Fruit fly (Drosophila melanogaster) whole organism, embryonic: Measurements from ENCODE around the gene Hr38.

Source experiments
- ATbp ChIP-seq: fragments of 200-800 bp; sonication (Bioruptor generic); optimal IDR thresholded peaks from 2 replicates; lab custom pipeline; 2017; ENCODE audit warnings: missing biosample characterization, mild to moderate bottlenecking, missing genetic modification characterization, missing genetic modification reagents
- Abd-B ChIP-seq: fragments of 200-800 bp; sonication (Bioruptor generic); optimal IDR thresholded peaks from 2 replicates; lab custom pipeline; 2018; ENCODE audit warnings: missing biosample characterization, mild to moderate bottlenecking, missing genetic modification characterization, moderate library complexity
- Aef1 ChIP-seq: fragments of 200-800 bp; sonication (Bioruptor generic); IDR thresholded peaks from 3 replicates; pipeline ENCODE4 v1.3.6; 2022; ENCODE audit warnings: missing biosample characterization, missing genetic modification characterization
- BtbVII ChIP-seq: fragments of 200-800 bp; sonication (Bioruptor generic); optimal IDR thresholded peaks from 3 replicates; lab custom pipeline; 2017; ENCODE audit warnings: missing biosample characterization, mild to moderate bottlenecking, missing genetic modification characterization
- CG10654 ChIP-seq: fragments of 200-800 bp; sonication (Bioruptor generic); optimal IDR thresholded peaks from 2 replicates; lab custom pipeline; 2016; ENCODE audit warnings: missing biosample characterization, missing genetic modification characterization
- CG11695 ChIP-seq: fragments of 200-800 bp; sonication (Bioruptor generic); IDR thresholded peaks from 3 replicates; pipeline ENCODE4 v1.3.6; 2022; ENCODE audit warnings: missing biosample characterization, missing genetic modification characterization
- CG12155 ChIP-seq: fragments of 200-800 bp; sonication (Bioruptor generic); optimal IDR thresholded peaks from 3 replicates; lab custom pipeline; 2016; ENCODE audit warnings: missing biosample characterization, missing genetic modification characterization
- CG1233 ChIP-seq: fragments of 200-800 bp; sonication (Bioruptor generic); optimal IDR thresholded peaks from 4 replicates; lab custom pipeline; 2018; ENCODE audit warnings: missing biosample characterization, mild to moderate bottlenecking, missing genetic modification characterization
- CG12391 ChIP-seq: fragments of 200-800 bp; sonication (Bioruptor generic); optimal IDR thresholded peaks from 3 replicates; lab custom pipeline; 2018; ENCODE audit warnings: missing biosample characterization, mild to moderate bottlenecking, missing genetic modification characterization, moderate library complexity
- CG12659 ChIP-seq: fragments of 200-800 bp; sonication (Bioruptor generic); optimal IDR thresholded peaks from 3 replicates; lab custom pipeline; 2017; ENCODE audit warnings: mild to moderate bottlenecking, missing biosample characterization, missing genetic modification reagents, missing genetic modification characterization
- CG14014 ChIP-seq: fragments of 200-800 bp; sonication (Bioruptor generic); IDR thresholded peaks from 2 replicates; pipeline ENCODE4 v1.3.6; 2022; ENCODE audit warnings: missing biosample characterization, missing genetic modification characterization
- CG14050 ChIP-seq: fragments of 200-800 bp; sonication (Bioruptor generic); IDR thresholded peaks from 3 replicates; pipeline ENCODE4 v1.3.6; 2022; ENCODE audit warnings: missing biosample characterization, missing genetic modification characterization
- CG14710 ChIP-seq: fragments of 200-800 bp; sonication (Bioruptor generic); optimal IDR thresholded peaks from 3 replicates; lab custom pipeline; 2019; ENCODE audit warnings: missing biosample characterization, mild to moderate bottlenecking, missing genetic modification characterization, moderate library complexity
- CG17359 ChIP-seq: fragments of 200-800 bp; sonication (Bioruptor generic); optimal IDR thresholded peaks from 3 replicates; lab custom pipeline; 2018; ENCODE audit warnings: missing biosample characterization, mild to moderate bottlenecking, missing genetic modification characterization, moderate library complexity
- CG17829 ChIP-seq: fragments of 200-800 bp; optimal IDR thresholded peaks from 2 replicates; lab custom pipeline; 2019; ENCODE audit warnings: missing biosample characterization, mild to moderate bottlenecking, missing genetic modification characterization, moderate library complexity
- CG2712 ChIP-seq: fragments of 200-800 bp; optimal IDR thresholded peaks from 3 replicates; lab custom pipeline; 2019; ENCODE audit warnings: missing biosample characterization, mild to moderate bottlenecking, missing genetic modification characterization, moderate library complexity
- CG30020 ChIP-seq: fragments of 200-800 bp; optimal IDR thresholded peaks from 2 replicates; lab custom pipeline; 2019; ENCODE audit warnings: missing biosample characterization, mild to moderate bottlenecking, missing genetic modification characterization, moderate library complexity
- CG4820 ChIP-seq: fragments of 200-800 bp; sonication (Bioruptor generic); optimal IDR thresholded peaks from 3 replicates; lab custom pipeline; 2016; ENCODE audit warnings: missing biosample characterization, missing genetic modification characterization
- CG5180 ChIP-seq: fragments of 200-800 bp; sonication (Bioruptor generic); optimal IDR thresholded peaks from 3 replicates; lab custom pipeline; 2017; ENCODE audit warnings: missing biosample characterization, missing genetic modification characterization, mild to moderate bottlenecking, moderate library complexity, missing genetic modification reagents
- CG6254 ChIP-seq: fragments of 200-800 bp; sonication (Bioruptor generic); optimal IDR thresholded peaks from 3 replicates; lab custom pipeline; 2017; ENCODE audit warnings: mild to moderate bottlenecking, missing biosample characterization, missing genetic modification reagents, missing genetic modification characterization
- CG9437 ChIP-seq: fragments of 200-800 bp; sonication (Bioruptor generic); optimal IDR thresholded peaks from 2 replicates; lab custom pipeline; 2018; ENCODE audit warnings: missing biosample characterization, mild to moderate bottlenecking, missing genetic modification characterization
- CG9932 ChIP-seq: fragments of 200-800 bp; sonication (Bioruptor generic); IDR thresholded peaks from 2 replicates; pipeline ENCODE4 v1.3.6; 2022; ENCODE audit warnings: missing biosample characterization, missing genetic modification characterization
- Drgx ChIP-seq: fragments of 200-800 bp; sonication (Bioruptor generic); IDR thresholded peaks from 2 replicates; pipeline ENCODE4 v1.3.6; 2022; ENCODE audit warnings: missing biosample characterization, missing genetic modification characterization
- Eip74EF ChIP-seq, 2 experiments: fragments of 200-800 bp in 1 of 2; fragments of >200 bp in 1 of 2; sonication (Bioruptor generic) in 1 of 2; optimal IDR thresholded peaks; 2 replicates each; lab custom pipeline; 2017 to 2019; ENCODE audit warnings: missing biosample characterization in 2 of 2, missing genetic modification characterization in 2 of 2, mild to moderate bottlenecking in 1 of 2, moderate library complexity in 1 of 2
- Fer1 ChIP-seq: fragments of 200-800 bp; sonication (Bioruptor generic); optimal IDR thresholded peaks from 2 replicates; lab custom pipeline; 2017; ENCODE audit warnings: missing biosample characterization, mild to moderate bottlenecking, missing genetic modification characterization
- HLH3B ChIP-seq: fragments of 200-800 bp; sonication (Bioruptor generic); IDR thresholded peaks from 2 replicates; pipeline ENCODE4 v1.3.6; 2022; ENCODE audit warnings: missing biosample characterization, missing genetic modification characterization
- Med ChIP-seq: fragments of 200-800 bp; sonication (Bioruptor generic); peaks from one replicate; lab custom pipeline; 2016; ENCODE audit warnings: missing biosample characterization, missing genetic modification characterization, mild to moderate bottlenecking, inconsistent platforms, moderate library complexity
- Rfx ChIP-seq: fragments of 200-800 bp; sonication (Bioruptor generic); IDR thresholded peaks from 2 replicates; pipeline ENCODE4 v1.3.6; 2022; ENCODE audit warnings: missing biosample characterization, missing genetic modification characterization
- Sox100B ChIP-seq: fragments of 200-800 bp; sonication (Bioruptor generic); optimal IDR thresholded peaks from 3 replicates; lab custom pipeline; 2018; ENCODE audit warnings: missing biosample characterization, mild to moderate bottlenecking, missing genetic modification characterization
- Sox102F ChIP-seq: fragments of 200-800 bp; sonication (Bioruptor generic); optimal IDR thresholded peaks from 2 replicates; lab custom pipeline; 2018; ENCODE audit warnings: missing biosample characterization, mild to moderate bottlenecking, missing genetic modification characterization, moderate library complexity
- Ssrp ChIP-seq: fragments of 200-800 bp; sonication (Bioruptor generic); optimal IDR thresholded peaks from 2 replicates; lab custom pipeline; 2018; ENCODE audit warnings: missing biosample characterization, mild to moderate bottlenecking, missing genetic modification characterization, moderate library complexity
- Taf1 ChIP-seq: fragments of 200-800 bp; sonication (Bioruptor generic); IDR thresholded peaks from 2 replicates; pipeline ENCODE4 v1.3.6; 2022; ENCODE audit warnings: missing biosample characterization, missing genetic modification characterization
- Xbp1 ChIP-seq: fragments of 200-800 bp; sonication (Bioruptor generic); optimal IDR thresholded peaks from 3 replicates; lab custom pipeline; 2016; ENCODE audit warnings: missing biosample characterization, mild to moderate bottlenecking, missing genetic modification characterization
- Xrp1 ChIP-seq: fragments of 200-800 bp; sonication (Bioruptor generic); IDR thresholded peaks from 2 replicates; pipeline ENCODE4 v1.3.6; 2022; ENCODE audit warnings: missing biosample characterization, missing genetic modification characterization
- bcd ChIP-seq: fragments of 200-800 bp; sonication (Bioruptor generic); optimal IDR thresholded peaks from 2 replicates; lab custom pipeline; 2017; ENCODE audit warnings: missing biosample characterization, mild to moderate bottlenecking, missing genetic modification characterization
- chinmo ChIP-seq: fragments of 200-800 bp; sonication (Bioruptor generic); IDR thresholded peaks from 4 replicates; pipeline ENCODE4 v1.3.6; 2022; ENCODE audit warnings: missing biosample characterization, missing genetic modification characterization; ENCODE audit not compliant: partially characterized antibody
- dimm ChIP-seq: fragments of 200-800 bp; sonication (Bioruptor generic); IDR thresholded peaks from 2 replicates; pipeline ENCODE4 v1.3.6; 2022; ENCODE audit warnings: missing biosample characterization, missing genetic modification characterization
- gem ChIP-seq: fragments of 200-800 bp; sonication (Bioruptor generic); optimal IDR thresholded peaks from 2 replicates; lab custom pipeline; 2019; ENCODE audit warnings: missing biosample characterization, mild to moderate bottlenecking, missing genetic modification characterization, moderate library complexity
- gsb-n ChIP-seq: fragments of 200-800 bp; sonication (Bioruptor generic); optimal IDR thresholded peaks from 3 replicates; lab custom pipeline; 2018; ENCODE audit warnings: missing biosample characterization, mild to moderate bottlenecking, missing genetic modification characterization
- gt ChIP-seq: fragments of 200-800 bp; sonication (Bioruptor generic); IDR thresholded peaks from 2 replicates; pipeline ENCODE4 v1.3.6; 2022; ENCODE audit warnings: missing biosample characterization, missing genetic modification characterization
- her ChIP-seq: fragments of 200-800 bp; sonication (Bioruptor generic); optimal IDR thresholded peaks from 2 replicates; lab custom pipeline; 2016; ENCODE audit warnings: missing biosample characterization, missing genetic modification characterization
- ind ChIP-seq: fragments of 200-800 bp; sonication (Bioruptor generic); optimal IDR thresholded peaks from 3 replicates; lab custom pipeline; 2016; ENCODE audit warnings: missing biosample characterization, missing genetic modification characterization
- p53 ChIP-seq: fragments of 200-800 bp; sonication (Bioruptor generic); optimal IDR thresholded peaks from 2 replicates; lab custom pipeline; 2016; ENCODE audit warnings: missing biosample characterization, missing genetic modification characterization
- pan ChIP-seq, 4 experiments: fragments of >200 bp in 3 of 4; fragments of 200-800 bp in 1 of 4; sonication (Bioruptor generic) in 1 of 4; optimal IDR thresholded peaks in 3 of 4; IDR thresholded peaks in 1 of 4; 2 replicates each; pipeline versions ENCODE4 v1.3.6 to Lab custom; 2017 to 2022; ENCODE audit warnings: missing biosample characterization in 2 of 4, missing genetic modification characterization in 2 of 4, mixed read lengths in 1 of 4
- ranshi ChIP-seq: fragments of 200-800 bp; sonication (Bioruptor generic); IDR thresholded peaks from 2 replicates; pipeline ENCODE4 v1.3.6; 2022; ENCODE audit warnings: missing biosample characterization, missing genetic modification characterization
- row ChIP-seq: fragments of 200-800 bp; sonication (Bioruptor generic); IDR thresholded peaks from 3 replicates; pipeline ENCODE4 v1.3.6; 2022; ENCODE audit warnings: missing biosample characterization, missing genetic modification characterization
- sqz ChIP-seq: fragments of 200-800 bp; sonication (Bioruptor generic); optimal IDR thresholded peaks from 3 replicates; lab custom pipeline; 2018; ENCODE audit warnings: missing biosample characterization, mild to moderate bottlenecking, missing genetic modification characterization
- unpg ChIP-seq: fragments of 200-800 bp; sonication (Bioruptor generic); optimal IDR thresholded peaks from 3 replicates; lab custom pipeline; 2018; ENCODE audit warnings: missing biosample characterization, mild to moderate bottlenecking, missing genetic modification characterization, moderate library complexity

The Hr38 gene

DNA sequence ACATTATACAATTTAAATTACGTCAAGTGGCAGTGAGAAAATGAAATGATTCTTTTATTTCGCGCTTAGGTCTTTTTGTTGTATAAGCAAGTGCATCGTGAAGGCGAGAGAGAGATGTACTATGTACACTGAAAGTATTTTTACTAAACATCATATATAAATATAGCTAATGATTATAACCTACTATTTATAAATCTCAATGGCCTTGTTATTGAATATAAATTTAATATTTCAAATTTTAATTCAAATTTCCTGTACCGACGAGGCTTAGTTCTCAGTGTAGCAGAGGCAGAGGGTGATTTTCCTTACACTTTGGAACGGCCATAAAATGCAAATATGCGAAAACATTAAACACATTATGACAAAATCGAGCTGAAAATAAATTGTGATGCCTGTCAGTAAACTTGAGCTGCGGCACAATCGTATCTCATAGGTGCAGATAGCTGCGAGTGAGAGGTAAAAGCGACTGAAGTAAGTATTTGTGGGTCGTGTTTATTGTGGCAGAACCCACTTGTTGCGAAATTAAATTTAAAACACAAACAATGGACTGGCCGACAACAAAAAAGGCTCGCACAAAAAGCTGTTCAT is 47.7 kb upstream of the Hr38 start (continued):
- TF ChIP-seq CG17829 (tag; lab: Kevin White, UChicago) (peak; percentile 40), Sox100B (peak; percentile 40), Abd-B (peak; percentile 7), ranshi (GFP tag; lab: Robert Waterston, UW) (0 out of 2 replicates have a peak, but pooled peaks have one; percentile 53), Aef1 (GFP tag; lab: Robert Waterston, UW) (peak; percentile 42; the same call in 2 of the 3 replicates), BtbVII (GFP tag; lab: Kevin White, UChicago) (peak; percentile 3), CG2712 (tag; lab: Kevin White, UChicago) (peak; percentile 65), HLH3B (GFP tag; lab: Robert Waterston, UW) (0 out of 2 replicates have a peak, but pooled peaks have one; percentile 16), gt (GFP tag; lab: Robert Waterston, UW) (no peak), Med (GFP tag; lab: Kevin White, UChicago) (peak; percentile 16), her (GFP tag; lab: Kevin White, UChicago) (no peak), CG12155 (GFP tag; lab: Kevin White, UChicago) (peak; percentile 9), chinmo (GFP tag; lab: Robert Waterston, UW) (no peak), sqz (no peak), pan (optimal IDR thresholded peaks at IDR 0.05; lab: Kevin White, UChicago) (no peak), pan (GFP tag; optimal IDR thresholded peaks at IDR 0.05 in 1 of 2, IDR thresholded peaks at IDR 0.05 in 1 of 2) (peak in 1 of 2 experiments; percentile 48), Taf1 (GFP tag; lab: Robert Waterston, UW) (no peak), CG9932 (GFP tag; lab: Robert Waterston, UW) (peak; percentile 41), gem (tag; lab: Kevin White, UChicago) (peak; percentile 75), CG11695 (GFP tag; lab: Robert Waterston, UW) (peak; percentile 50; the same call in 2 of the 3 replicates), Ssrp (tag; lab: Kevin White, UChicago) (peak; percentile 17), CG5180 (no peak), ATbp (GFP tag; lab: Kevin White, UChicago) (peak; percentile 18), CG10654 (no peak), CG12391 (tag; lab: Kevin White, UChicago) (peak; percentile 62), Xrp1 (GFP tag; lab: Robert Waterston, UW) (peak; percentile 56), CG14014 (GFP tag; lab: Robert Waterston, UW) (0 out of 2 replicates have a peak, but pooled peaks have one; percentile 37), Rfx (GFP tag; lab: Robert Waterston, UW) (peak; percentile 53), CG14050 (peak; percentile 28; the same call in 1 of the 3 replicates), Eip74EF (GFP tag; optimal IDR thresholded peaks at IDR 0.05; lab: Kevin White, UChicago) (peak in 1 of 2 experiments; percentile 23), ind (GFP tag; lab: Kevin White, UChicago) (peak; percentile 33), CG9437 (GFP tag; lab: Kevin White, UChicago) (no peak), Sox102F (GFP tag; lab: Kevin White, UChicago) (peak; percentile 74), bcd (peak; percentile 36), CG17359 (peak; percentile 59), CG14710 (tag; lab: Kevin White, UChicago) (peak; percentile 48), dimm (no peak), CG1233 (GFP tag; lab: Kevin White, UChicago) (peak; percentile 5), gsb-n (tag; lab: Kevin White, UChicago) (peak; percentile 8), CG30020 (tag; lab: Kevin White, UChicago) (no peak), unpg (GFP tag; lab: Kevin White, UChicago) (peak; percentile 54), CG12659 (GFP tag; lab: Kevin White, UChicago) (peak; percentile 32), row (GFP tag; lab: Robert Waterston, UW) (peak; percentile 67), Drgx (GFP tag; lab: Robert Waterston, UW) (peak; percentile 81), p53 (no peak), CG6254 (GFP tag; lab: Kevin White, UChicago) (peak; percentile 15), Xbp1 (peak; percentile 40), Fer1 (peak; percentile 28), CG4820 (peak; percentile 27)
